Worm (Caenorhabditis elegans) whole organism, L2 larva: ENCODE data around the gene glrx-3.

Experiments used
- blmp-1 ChIP-seq: sonication (generic microtip); optimal IDR thresholded peaks from 2 replicates; lab custom pipeline; 2017; ENCODE audit warnings: missing genetic modification characterization, mild to moderate bottlenecking, missing compliant biosample characterization, antibody characterized with exemption, moderate library complexity; ENCODE audit not compliant: insufficient read depth
- egl-27 ChIP-seq: sonication (generic microtip); optimal IDR thresholded peaks from 3 replicates; lab custom pipeline; 2017; ENCODE audit warnings: missing biosample characterization, missing genetic modification reagents, missing genetic modification characterization
- elt-3 ChIP-seq: sonication (generic microtip); optimal IDR thresholded peaks from 2 replicates; lab custom pipeline; 2017; ENCODE audit warnings: missing biosample characterization, missing genetic modification characterization
- mbf-1 ChIP-seq: sonication (generic microtip); optimal IDR thresholded peaks from 2 replicates; lab custom pipeline; 2017; ENCODE audit warnings: missing biosample characterization, missing genetic modification characterization
- nhr-129 ChIP-seq: fragments of 150-350 bp; optimal IDR thresholded peaks from 2 replicates; lab custom pipeline; 2014; ENCODE audit warnings: missing biosample characterization, missing genetic modification characterization
- nhr-23 ChIP-seq: fragments of 150-350 bp; optimal IDR thresholded peaks from 2 replicates; lab custom pipeline; 2014; ENCODE audit warnings: missing biosample characterization, missing genetic modification reagents, missing genetic modification characterization
- nhr-25 ChIP-seq: fragments of 150-350 bp; sonication (generic microtip); optimal IDR thresholded peaks from 3 replicates; lab custom pipeline; 2014; ENCODE audit warnings: missing biosample characterization, missing genetic modification characterization
- sma-9 ChIP-seq, 2 experiments: fragments of 150-350 bp in 1 of 2; sonication (generic microtip) in 1 of 2; optimal IDR thresholded peaks; 2 replicates each; lab custom pipeline; 2014 to 2016; ENCODE audit warnings: missing genetic modification characterization in 2 of 2, mild to moderate bottlenecking in 1 of 2, missing biosample characterization in 1 of 2, missing compliant biosample characterization in 1 of 2, missing genetic modification reagents in 1 of 2, moderate library complexity in 1 of 2
- unc-62 ChIP-seq: fragments of 150-350 bp; optimal IDR thresholded peaks from 2 replicates; lab custom pipeline; 2014; ENCODE audit warnings: missing biosample characterization, missing genetic modification reagents, missing genetic modification characterization

DNA sequence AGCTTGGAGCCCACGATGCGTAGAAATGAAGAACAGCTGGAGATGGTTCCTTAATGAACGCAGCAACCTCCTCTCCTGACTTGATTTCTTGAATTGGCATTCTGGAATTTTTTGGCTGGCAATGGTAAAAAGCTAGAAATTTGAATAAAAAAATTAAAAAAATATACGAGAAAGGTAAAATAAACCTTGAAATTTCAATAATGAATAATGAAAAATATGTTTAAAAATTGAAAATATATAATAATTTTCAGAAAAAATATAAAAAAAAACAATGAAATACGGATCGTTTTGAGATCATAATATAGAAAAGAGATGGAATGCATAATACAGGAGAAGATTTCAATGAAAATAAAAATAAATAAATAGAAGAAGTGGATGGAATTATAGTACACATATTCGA, at the start of gene glrx-3:
- no peak for TF ChIP-seq unc-62 (GFP tag; lab: Kevin White, UChicago)
- no peak for TF ChIP-seq nhr-129 (tag; lab: Kevin White, UChicago)
- TF ChIP-seq sma-9 (GFP tag; optimal IDR thresholded peaks at IDR 0.05; lab: Kevin White, UChicago), result no peak
- no peak for TF ChIP-seq sma-9 (tag; optimal IDR thresholded peaks at IDR 0.05; lab: Kevin White, UChicago)
- TF ChIP-seq nhr-25, result no peak
- TF ChIP-seq blmp-1, result no peak
- TF ChIP-seq mbf-1 (tag; lab: Kevin White, UChicago), result no peak
- no peak for TF ChIP-seq nhr-23
- no peak for TF ChIP-seq egl-27 (tag; lab: Kevin White, UChicago)
- TF ChIP-seq elt-3 (tag; lab: Kevin White, UChicago), result no peak
